Worm (Caenorhabditis elegans): ENCODE measurements around the gene Y53G8AR.8.

DNA sequence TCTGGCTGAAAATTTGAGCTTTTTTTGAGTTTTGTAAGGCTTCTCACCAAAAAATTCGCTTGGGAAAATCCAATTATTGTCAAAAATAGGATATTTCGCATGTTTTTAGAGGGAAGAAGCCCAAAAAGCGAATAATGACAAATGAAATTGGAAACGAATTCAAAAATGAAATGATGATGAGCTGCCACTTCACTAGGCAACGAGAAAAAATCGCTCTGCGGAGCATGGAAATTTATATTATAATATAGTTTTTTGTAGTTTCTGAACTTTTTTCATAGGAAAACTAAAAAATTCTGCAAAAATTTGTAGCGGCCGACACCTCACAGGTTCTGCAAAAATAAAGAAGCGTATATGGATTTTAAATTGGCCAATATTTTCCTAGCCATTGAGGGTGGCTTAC, 41.1 kb downstream of the Y53G8AR.8 start, which contains the start of gene Y53G8AL.3:
- TF ChIP-seq ama-1 (optimal IDR thresholded peaks at IDR 0.05) (no peak), tbx-7 (tag; optimal IDR thresholded peaks at IDR 0.05) (no peak), dve-1 (tag; optimal IDR thresholded peaks at IDR 0.05) (no peak), pha-2 (tag; optimal IDR thresholded peaks at IDR 0.05) (no peak), pax-1 (tag; optimal IDR thresholded peaks at IDR 0.05) (no peak)
